Fruit fly (Drosophila melanogaster) whole organism, embryonic: ENCODE data around the gene SCCRO.

Experiments used
- ATbp ChIP-seq: fragments of 200-800 bp; sonication (Bioruptor generic); optimal IDR thresholded peaks from 2 replicates; lab custom pipeline; 2017; ENCODE audit warnings: missing biosample characterization, mild to moderate bottlenecking, missing genetic modification characterization, missing genetic modification reagents
- Atf6 ChIP-seq: fragments of 200-800 bp; sonication (Bioruptor generic); IDR thresholded peaks from 2 replicates; pipeline ENCODE4 v1.3.6; 2022; ENCODE audit warnings: missing biosample characterization, missing genetic modification characterization
- BEAF-32 ChIP-seq: fragments of 200-800 bp; sonication (Bioruptor generic); optimal IDR thresholded peaks from 3 replicates; lab custom pipeline; 2017; ENCODE audit warnings: missing biosample characterization, missing genetic modification characterization, mild to moderate bottlenecking, moderate library complexity, missing genetic modification reagents
- Bgb ChIP-seq: fragments of 200-800 bp; sonication (Bioruptor generic); IDR thresholded peaks from 2 replicates; pipeline ENCODE4 v1.3.6; 2022; ENCODE audit warnings: missing biosample characterization, missing genetic modification characterization; ENCODE audit not compliant: partially characterized antibody
- BtbVII ChIP-seq: fragments of 200-800 bp; sonication (Bioruptor generic); optimal IDR thresholded peaks from 3 replicates; lab custom pipeline; 2017; ENCODE audit warnings: missing biosample characterization, mild to moderate bottlenecking, missing genetic modification characterization
- CG12659 ChIP-seq: fragments of 200-800 bp; sonication (Bioruptor generic); optimal IDR thresholded peaks from 3 replicates; lab custom pipeline; 2017; ENCODE audit warnings: mild to moderate bottlenecking, missing biosample characterization, missing genetic modification reagents, missing genetic modification characterization
- CG13287 ChIP-seq: fragments of 200-800 bp; sonication (Bioruptor generic); IDR thresholded peaks from 2 replicates; pipeline ENCODE4 v1.3.6; 2022; ENCODE audit warnings: missing biosample characterization, missing genetic modification characterization; ENCODE audit not compliant: partially characterized antibody
- CG13775 ChIP-seq: fragments of 200-800 bp; sonication (Bioruptor generic); optimal IDR thresholded peaks from 3 replicates; lab custom pipeline; 2017; ENCODE audit warnings: missing biosample characterization, mild to moderate bottlenecking, missing genetic modification characterization
- CG15011 ChIP-seq: fragments of 200-800 bp; sonication (Bioruptor generic); optimal IDR thresholded peaks from 3 replicates; lab custom pipeline; 2018; ENCODE audit warnings: missing biosample characterization, mild to moderate bottlenecking, missing genetic modification characterization
- CG18764 ChIP-seq: fragments of 200-800 bp; sonication (Bioruptor generic); optimal IDR thresholded peaks from 3 replicates; lab custom pipeline; 2016; ENCODE audit warnings: missing biosample characterization, missing genetic modification characterization
- CG2116 ChIP-seq: fragments of 200-800 bp; sonication (Bioruptor generic); optimal IDR thresholded peaks from 3 replicates; lab custom pipeline; 2018; ENCODE audit warnings: missing biosample characterization, mild to moderate bottlenecking, missing genetic modification characterization
- CG30431 ChIP-seq: fragments of 200-800 bp; sonication (Bioruptor generic); optimal IDR thresholded peaks from 2 replicates; lab custom pipeline; 2017; ENCODE audit warnings: missing biosample characterization, missing genetic modification characterization
- CG34422 ChIP-seq: fragments of 200-800 bp; sonication (Bioruptor generic); IDR thresholded peaks from 3 replicates; pipeline ENCODE4 v1.3.6; 2022; ENCODE audit warnings: missing biosample characterization, missing genetic modification characterization
- CG3847 ChIP-seq: fragments of 200-800 bp; sonication (Bioruptor generic); IDR thresholded peaks from 2 replicates; pipeline ENCODE4 v1.3.6; 2022; ENCODE audit warnings: missing biosample characterization, missing genetic modification characterization
- CG4617 ChIP-seq: fragments of 200-800 bp; sonication (Bioruptor generic); optimal IDR thresholded peaks from 3 replicates; lab custom pipeline; 2016; ENCODE audit warnings: missing biosample characterization, missing genetic modification characterization, borderline replicate concordance
- CG6791 ChIP-seq: fragments of 200-800 bp; sonication (Bioruptor generic); IDR thresholded peaks from 3 replicates; pipeline ENCODE4 v1.3.6; 2022; ENCODE audit warnings: missing biosample characterization, missing genetic modification characterization; ENCODE audit not compliant: partially characterized antibody
- CG6854 ChIP-seq: fragments of 200-800 bp; sonication (Bioruptor generic); optimal IDR thresholded peaks from 3 replicates; lab custom pipeline; 2017; ENCODE audit warnings: missing biosample characterization, mild to moderate bottlenecking, missing genetic modification characterization
- CG7963 ChIP-seq: fragments of 200-800 bp; sonication (Bioruptor generic); IDR thresholded peaks from 3 replicates; pipeline ENCODE4 v1.3.6; 2022; ENCODE audit warnings: missing biosample characterization, missing genetic modification characterization; ENCODE audit not compliant: partially characterized antibody
- CG8765 ChIP-seq: fragments of 200-800 bp; sonication (Bioruptor generic); IDR thresholded peaks from 2 replicates; pipeline ENCODE4 v1.3.6; 2022; ENCODE audit warnings: missing biosample characterization, missing genetic modification characterization
- CG9797 ChIP-seq: fragments of 200-800 bp; sonication (Bioruptor generic); optimal IDR thresholded peaks from 3 replicates; lab custom pipeline; 2018; ENCODE audit warnings: missing biosample characterization, mild to moderate bottlenecking, missing genetic modification characterization
- Dbx ChIP-seq: fragments of 200-800 bp; sonication (Bioruptor generic); IDR thresholded peaks from 3 replicates; pipeline ENCODE4 v1.3.6; 2022; ENCODE audit warnings: missing biosample characterization, missing genetic modification characterization
- Dref ChIP-seq: fragments of 200-800 bp; sonication (Bioruptor generic); IDR thresholded peaks from 2 replicates; pipeline ENCODE4 v1.3.6; 2022; ENCODE audit warnings: missing biosample characterization, missing genetic modification characterization
- E2f2 ChIP-seq: fragments of 200-800 bp; sonication (Bioruptor generic); IDR thresholded peaks from 2 replicates; pipeline ENCODE4 v1.3.6; 2022; ENCODE audit warnings: missing biosample characterization, missing genetic modification characterization
- Ets97D ChIP-seq: fragments of 200-800 bp; sonication (Bioruptor generic); optimal IDR thresholded peaks from 3 replicates; lab custom pipeline; 2016; ENCODE audit warnings: missing biosample characterization, missing genetic modification characterization
- Hr3 ChIP-seq: fragments of 200-800 bp; sonication (Bioruptor generic); optimal IDR thresholded peaks from 3 replicates; lab custom pipeline; 2016; ENCODE audit warnings: missing biosample characterization, missing genetic modification characterization
- Lpt ChIP-seq: fragments of >200 bp; optimal IDR thresholded peaks from 2 replicates; lab custom pipeline; 2018; ENCODE audit warnings: missing biosample characterization, missing genetic modification characterization
- Myb ChIP-seq: fragments of 200-800 bp; sonication (Bioruptor generic); optimal IDR thresholded peaks from 2 replicates; lab custom pipeline; 2016; ENCODE audit warnings: missing biosample characterization, missing genetic modification characterization
- Scr ChIP-seq: fragments of 200-800 bp; sonication (Bioruptor generic); IDR thresholded peaks from 2 replicates; pipeline ENCODE4 v1.3.6; 2022; ENCODE audit warnings: missing biosample characterization, missing genetic modification characterization; ENCODE audit not compliant: partially characterized antibody
- Sry-δ ChIP-seq: fragments of 200-800 bp; sonication (Bioruptor generic); optimal IDR thresholded peaks from 2 replicates; lab custom pipeline; 2016; ENCODE audit warnings: missing biosample characterization, missing genetic modification characterization
- Ssrp ChIP-seq: fragments of 200-800 bp; sonication (Bioruptor generic); optimal IDR thresholded peaks from 2 replicates; lab custom pipeline; 2018; ENCODE audit warnings: missing biosample characterization, mild to moderate bottlenecking, missing genetic modification characterization, moderate library complexity
- Tbp ChIP-seq: fragments of >200 bp; optimal IDR thresholded peaks from 2 replicates; lab custom pipeline; 2018; ENCODE audit warnings: missing biosample characterization, missing genetic modification characterization
- Usf ChIP-seq: fragments of 200-800 bp; sonication (Bioruptor generic); optimal IDR thresholded peaks from 2 replicates; lab custom pipeline; 2017; ENCODE audit warnings: missing genotype, missing biosample characterization, missing genetic modification characterization
- Xbp1 ChIP-seq: fragments of 200-800 bp; sonication (Bioruptor generic); optimal IDR thresholded peaks from 3 replicates; lab custom pipeline; 2016; ENCODE audit warnings: missing biosample characterization, mild to moderate bottlenecking, missing genetic modification characterization
- ab ChIP-seq: fragments of 200-800 bp; sonication (Bioruptor generic); optimal IDR thresholded peaks from 2 replicates; lab custom pipeline; 2016; ENCODE audit warnings: missing biosample characterization, missing genetic modification characterization
- amos ChIP-seq: fragments of 200-800 bp; sonication (Bioruptor generic); IDR thresholded peaks from 2 replicates; pipeline ENCODE4 v1.3.6; 2022; ENCODE audit warnings: missing biosample characterization, missing genetic modification characterization; ENCODE audit not compliant: partially characterized antibody
- corto ChIP-seq: fragments of 200-800 bp; sonication (Bioruptor generic); optimal IDR thresholded peaks from 2 replicates; lab custom pipeline; 2016; ENCODE audit warnings: missing biosample characterization, mild to moderate bottlenecking, missing genetic modification characterization, moderate library complexity
- croc ChIP-seq: fragments of 200-800 bp; sonication (Bioruptor generic); conservative IDR thresholded peaks from 3 replicates; pipeline ENCODE4 v1.3.6; 2022; ENCODE audit warnings: missing biosample characterization, missing genetic modification characterization
- dan ChIP-seq: fragments of 200-800 bp; sonication (Bioruptor generic); IDR thresholded peaks from 2 replicates; pipeline ENCODE4 v1.3.6; 2022; ENCODE audit warnings: missing biosample characterization, missing genetic modification characterization
- eyg ChIP-seq: fragments of 200-800 bp; sonication (Bioruptor generic); optimal IDR thresholded peaks from 3 replicates; lab custom pipeline; 2016; ENCODE audit warnings: missing biosample characterization, missing genetic modification characterization
- fd64A ChIP-seq: fragments of 200-800 bp; sonication (Bioruptor generic); optimal IDR thresholded peaks from 3 replicates; lab custom pipeline; 2018; ENCODE audit warnings: missing biosample characterization, mild to moderate bottlenecking, missing genetic modification characterization
- inv ChIP-seq: fragments of 200-800 bp; sonication (Bioruptor generic); IDR thresholded peaks from 2 replicates; pipeline ENCODE4 v1.3.6; 2022; ENCODE audit warnings: missing biosample characterization, missing genetic modification characterization; ENCODE audit not compliant: partially characterized antibody
- jumu ChIP-seq: fragments of 200-800 bp; sonication (Bioruptor generic); optimal IDR thresholded peaks from 3 replicates; lab custom pipeline; 2016; ENCODE audit warnings: missing biosample characterization, missing genetic modification characterization
- luna ChIP-seq: fragments of 200-800 bp; sonication (Bioruptor generic); optimal IDR thresholded peaks from 2 replicates; lab custom pipeline; 2016; ENCODE audit warnings: missing biosample characterization, missing genetic modification characterization
- ranshi ChIP-seq: fragments of 200-800 bp; sonication (Bioruptor generic); IDR thresholded peaks from 2 replicates; pipeline ENCODE4 v1.3.6; 2022; ENCODE audit warnings: missing biosample characterization, missing genetic modification characterization
- ro ChIP-seq: fragments of 200-800 bp; sonication (Bioruptor generic); IDR thresholded peaks from 2 replicates; pipeline ENCODE4 v1.3.6; 2022; ENCODE audit warnings: missing biosample characterization, missing genetic modification characterization
- sens-2 ChIP-seq: fragments of 200-800 bp; sonication (Bioruptor generic); IDR thresholded peaks from 2 replicates; pipeline ENCODE4 v1.3.6; 2022; ENCODE audit warnings: missing biosample characterization, missing genetic modification characterization
- sima ChIP-seq: fragments of 200-800 bp; sonication (Bioruptor generic); optimal IDR thresholded peaks from 2 replicates; lab custom pipeline; 2016; ENCODE audit warnings: missing biosample characterization, missing genetic modification characterization
- slp2 ChIP-seq: fragments of 200-800 bp; sonication (Bioruptor generic); optimal IDR thresholded peaks from 2 replicates; lab custom pipeline; 2016; ENCODE audit warnings: missing biosample characterization, missing genetic modification characterization
- stwl ChIP-seq: fragments of 200-800 bp; sonication (Bioruptor generic); optimal IDR thresholded peaks from 3 replicates; lab custom pipeline; 2018; ENCODE audit warnings: missing biosample characterization, mild to moderate bottlenecking, missing genetic modification characterization, moderate library complexity
- trem ChIP-seq: fragments of 200-800 bp; optimal IDR thresholded peaks from 3 replicates; lab custom pipeline; 2019; ENCODE audit warnings: missing biosample characterization, mild to moderate bottlenecking, missing genetic modification characterization, moderate library complexity
- unc-4 ChIP-seq: fragments of 200-800 bp; sonication (Bioruptor generic); IDR thresholded peaks from 2 replicates; pipeline ENCODE4 v1.3.6; 2022; ENCODE audit warnings: missing biosample characterization, missing genetic modification characterization; ENCODE audit not compliant: partially characterized antibody

SCCRO gene

dm6 chr3L:15583504-15583903, 20.3 kb downstream of the SCCRO start, which contains the start of gene AIMP2 (continued):
- TF ChIP-seq dan (GFP tag; lab: Robert Waterston, UW) (no peak), CG18764 (GFP tag; lab: Kevin White, UChicago) (no peak), CG30431 (GFP tag; lab: Kevin White, UChicago) (no peak), ranshi (GFP tag; lab: Robert Waterston, UW) (no peak), CG8765 (GFP tag; lab: Robert Waterston, UW) (no peak), Hr3 (GFP tag; lab: Kevin White, UChicago) (no peak), CG13775 (peak; percentile 100), Dbx (no peak), luna (no peak), fd64A (GFP tag; lab: Kevin White, UChicago) (no peak), Bgb (GFP tag; lab: Robert Waterston, UW) (peak; percentile 35), Tbp (GFP tag; lab: Kevin White, UChicago) (no peak), Myb (peak; percentile 72), Ets97D (GFP tag; lab: Kevin White, UChicago) (peak; percentile 11), eyg (GFP tag; lab: Kevin White, UChicago) (no peak), BEAF-32 (GFP tag; lab: Kevin White, UChicago) (peak; percentile 44), unc-4 (peak; percentile 49), CG6854 (no peak), trem (tag; lab: Kevin White, UChicago) (peak; percentile 21), CG12659 (GFP tag; lab: Kevin White, UChicago) (peak; percentile 15), CG34422 (GFP tag; lab: Robert Waterston, UW) (peak; percentile 12; the same call in 1 of the 3 replicates), ab (no peak), inv (GFP tag; lab: Robert Waterston, UW) (0 out of 2 replicates have a peak, but pooled peaks have one; percentile 13), jumu (GFP tag; lab: Kevin White, UChicago) (no peak), E2f2 (GFP tag; lab: Robert Waterston, UW) (peak; percentile 89), ATbp (no peak), Xbp1 (no peak), sima (GFP tag; lab: Kevin White, UChicago) (no peak), Lpt (GFP tag; lab: Kevin White, UChicago) (no peak), CG3847 (peak; percentile 24; the same call in 1 of the 2 replicates), Usf (GFP tag; lab: Kevin White, UChicago) (no peak), CG4617 (peak; percentile 82), CG6791 (GFP tag; lab: Robert Waterston, UW) (peak; percentile 30; the same call in 1 of the 3 replicates), CG2116 (GFP tag; lab: Kevin White, UChicago) (peak; percentile 39), slp2 (GFP tag; lab: Kevin White, UChicago) (no peak), sens-2 (GFP tag; lab: Robert Waterston, UW) (no peak), Sry-δ (GFP tag; lab: Kevin White, UChicago) (peak; percentile 47), Ssrp (tag; lab: Kevin White, UChicago) (no peak), CG9797 (GFP tag; lab: Kevin White, UChicago) (peak; percentile 78), Scr (GFP tag; lab: Robert Waterston, UW) (peak; percentile 31; the same call in 1 of the 2 replicates), CG15011 (GFP tag; lab: Kevin White, UChicago) (no peak), BtbVII (GFP tag; lab: Kevin White, UChicago) (no peak), stwl (tag; lab: Kevin White, UChicago) (peak; percentile 70), ro (GFP tag; lab: Robert Waterston, UW) (no peak), amos (GFP tag; lab: Robert Waterston, UW) (no peak), corto (no peak), CG13287 (GFP tag; lab: Robert Waterston, UW) (peak; percentile 55), Dref (peak; percentile 71), croc (GFP tag; lab: Robert Waterston, UW) (no peak), Atf6 (no peak), CG7963 (GFP tag; lab: Robert Waterston, UW) (no peak)
